Fruit fly (Drosophila melanogaster) whole organism, prepupa: ENCODE measurements around the gene GATAe.
A peak's percentile ranks its signal among the peaks of the same experiment; 100 is the strongest.

Experiments used
- Blimp-1 ChIP-seq: fragments of 200-800 bp; sonication (Bioruptor generic); optimal IDR thresholded peaks from 3 replicates; lab custom pipeline; 2017; ENCODE audit warnings: missing biosample characterization, missing genetic modification characterization, mild to moderate bottlenecking, moderate library complexity, missing genetic modification reagents
- CG10631 ChIP-seq: fragments of 200-800 bp; sonication (Bioruptor generic); optimal IDR thresholded peaks from 2 replicates; lab custom pipeline; 2016; ENCODE audit warnings: missing biosample characterization, missing genetic modification characterization
- CG10669 ChIP-seq: fragments of 200-800 bp; sonication (Bioruptor generic); optimal IDR thresholded peaks from 3 replicates; lab custom pipeline; 2018; ENCODE audit warnings: missing biosample characterization, mild to moderate bottlenecking, missing genetic modification characterization, moderate library complexity
- CG11294 ChIP-seq: fragments of 200-800 bp; sonication (Bioruptor generic); IDR thresholded peaks from 2 replicates; pipeline ENCODE4 v1.3.6; 2022; ENCODE audit warnings: missing biosample characterization, missing genetic modification characterization
- CG11762 ChIP-seq: fragments of 200-800 bp; sonication (Bioruptor generic); optimal IDR thresholded peaks from 3 replicates; lab custom pipeline; 2016; ENCODE audit warnings: missing biosample characterization, missing genetic modification characterization; ENCODE audit not compliant: insufficient read depth
- CG11902 ChIP-seq: fragments of 200-800 bp; sonication (Bioruptor generic); optimal IDR thresholded peaks from 3 replicates; lab custom pipeline; 2016; ENCODE audit warnings: missing biosample characterization, missing genetic modification characterization
- CG1621 ChIP-seq: fragments of 200-800 bp; sonication (Bioruptor generic); optimal IDR thresholded peaks from 3 replicates; lab custom pipeline; 2018; ENCODE audit warnings: missing biosample characterization, mild to moderate bottlenecking, missing genetic modification characterization
- CG31627 ChIP-seq: fragments of 200-800 bp; sonication (Bioruptor generic); optimal IDR thresholded peaks from 3 replicates; lab custom pipeline; 2016; ENCODE audit warnings: missing biosample characterization, missing genetic modification characterization
- CG32006 ChIP-seq: fragments of 200-800 bp; sonication (Bioruptor generic); optimal IDR thresholded peaks from 3 replicates; lab custom pipeline; 2017; ENCODE audit warnings: missing biosample characterization, mild to moderate bottlenecking, missing genetic modification characterization
- CG3919 ChIP-seq: fragments of 200-800 bp; sonication (Bioruptor generic); optimal IDR thresholded peaks from 3 replicates; lab custom pipeline; 2016; ENCODE audit warnings: missing biosample characterization, missing genetic modification characterization
- CG4318 ChIP-seq: fragments of 200-800 bp; sonication (Bioruptor generic); optimal IDR thresholded peaks from 3 replicates; lab custom pipeline; 2017; ENCODE audit warnings: missing biosample characterization, mild to moderate bottlenecking, missing genetic modification characterization
- CG6276 ChIP-seq: fragments of 200-800 bp; sonication (Bioruptor generic); optimal IDR thresholded peaks from 2 replicates; lab custom pipeline; 2017; ENCODE audit warnings: missing biosample characterization, mild to moderate bottlenecking, missing genetic modification characterization
- CG6792 ChIP-seq: fragments of 200-800 bp; sonication (Bioruptor generic); optimal IDR thresholded peaks from 3 replicates; lab custom pipeline; 2016; ENCODE audit warnings: missing biosample characterization, missing genetic modification characterization
- CG6808 ChIP-seq: fragments of 200-800 bp; sonication (Bioruptor generic); optimal IDR thresholded peaks from 3 replicates; lab custom pipeline; 2017; ENCODE audit warnings: missing biosample characterization, missing genetic modification characterization, mild to moderate bottlenecking, moderate library complexity, missing genetic modification reagents
- CG6854 ChIP-seq: fragments of 200-800 bp; sonication (Bioruptor generic); optimal IDR thresholded peaks from 2 replicates; lab custom pipeline; 2017; ENCODE audit warnings: missing biosample characterization, mild to moderate bottlenecking, missing genetic modification characterization
- CG7368 ChIP-seq: fragments of 200-800 bp; sonication (Bioruptor generic); optimal IDR thresholded peaks from 3 replicates; lab custom pipeline; 2016; ENCODE audit warnings: missing biosample characterization, missing genetic modification characterization
- CG8119 ChIP-seq: fragments of 200-800 bp; sonication (Bioruptor generic); IDR thresholded peaks from 3 replicates; pipeline ENCODE4 v1.3.6; 2022; ENCODE audit warnings: missing biosample characterization, missing genetic modification characterization
- CG8319 ChIP-seq: fragments of 200-800 bp; sonication (Bioruptor generic); optimal IDR thresholded peaks from 3 replicates; lab custom pipeline; 2016; ENCODE audit warnings: missing biosample characterization, missing genetic modification characterization
- CG9139 ChIP-seq: fragments of 200-800 bp; sonication (Bioruptor generic); optimal IDR thresholded peaks from 3 replicates; lab custom pipeline; 2017; ENCODE audit warnings: missing biosample characterization, mild to moderate bottlenecking, missing genetic modification characterization
- Eip75B ChIP-seq: fragments of 200-800 bp; sonication (Bioruptor generic); optimal IDR thresholded peaks from 3 replicates; lab custom pipeline; 2016; ENCODE audit warnings: missing biosample characterization, missing genetic modification characterization
- Eip78C ChIP-seq: fragments of 200-800 bp; sonication (Bioruptor generic); peaks from one replicate; lab custom pipeline; 2016; ENCODE audit warnings: missing biosample characterization, missing genetic modification characterization
- Eip93F ChIP-seq: fragments of 200-800 bp; sonication (Bioruptor generic); optimal IDR thresholded peaks from 2 replicates; lab custom pipeline; 2016; ENCODE audit warnings: missing biosample characterization, mild to moderate bottlenecking, missing genetic modification characterization
- Ets21C ChIP-seq: fragments of 200-800 bp; sonication (Bioruptor generic); optimal IDR thresholded peaks from 3 replicates; lab custom pipeline; 2016; ENCODE audit warnings: missing biosample characterization, missing genetic modification characterization
- Gug ChIP-seq: fragments of 200-800 bp; sonication (Bioruptor generic); IDR thresholded peaks from 2 replicates; pipeline ENCODE4 v1.3.6; 2022; ENCODE audit warnings: missing biosample characterization, missing genetic modification characterization
- Hr39 ChIP-seq: fragments of 200-800 bp; sonication (Bioruptor generic); optimal IDR thresholded peaks from 2 replicates; lab custom pipeline; 2016; ENCODE audit warnings: missing biosample characterization, missing genetic modification characterization
- Hr4 ChIP-seq: fragments of 200-800 bp; sonication (Bioruptor generic); optimal IDR thresholded peaks from 3 replicates; lab custom pipeline; 2016; ENCODE audit warnings: missing biosample characterization, missing genetic modification characterization
- Lpt ChIP-seq: fragments of 200-800 bp; sonication (Bioruptor generic); optimal IDR thresholded peaks from 3 replicates; lab custom pipeline; 2016; ENCODE audit warnings: missing biosample characterization, missing genetic modification characterization
- Met ChIP-seq: fragments of 200-800 bp; sonication (Bioruptor generic); optimal IDR thresholded peaks from 3 replicates; lab custom pipeline; 2016; ENCODE audit warnings: missing biosample characterization, missing genetic modification characterization
- OdsH ChIP-seq: fragments of 200-800 bp; sonication (Bioruptor generic); optimal IDR thresholded peaks from 3 replicates; lab custom pipeline; 2016; ENCODE audit warnings: missing biosample characterization, missing genetic modification characterization
- Sox102F ChIP-seq: fragments of 200-800 bp; sonication (Bioruptor generic); optimal IDR thresholded peaks from 2 replicates; lab custom pipeline; 2016; ENCODE audit warnings: missing biosample characterization, mild to moderate bottlenecking, missing genetic modification characterization
- Sox15 ChIP-seq: fragments of 200-800 bp; sonication (Bioruptor generic); optimal IDR thresholded peaks from 3 replicates; lab custom pipeline; 2016; ENCODE audit warnings: missing biosample characterization, missing genetic modification characterization
- achi ChIP-seq: fragments of 200-800 bp; sonication (Bioruptor generic); optimal IDR thresholded peaks from 3 replicates; lab custom pipeline; 2016; ENCODE audit warnings: missing biosample characterization, missing genetic modification characterization
- cyc ChIP-seq: fragments of 200-800 bp; sonication (Bioruptor generic); optimal IDR thresholded peaks from 3 replicates; lab custom pipeline; 2016; ENCODE audit warnings: missing biosample characterization, missing genetic modification characterization
- esn ChIP-seq: fragments of 200-800 bp; sonication (Bioruptor generic); optimal IDR thresholded peaks from 2 replicates; lab custom pipeline; 2016; ENCODE audit warnings: missing biosample characterization, mild to moderate bottlenecking, missing genetic modification characterization, moderate library complexity
- fkh ChIP-seq: fragments of 200-800 bp; sonication (Bioruptor generic); optimal IDR thresholded peaks from 3 replicates; lab custom pipeline; 2017; ENCODE audit warnings: missing biosample characterization, mild to moderate bottlenecking, missing genetic modification characterization, moderate library complexity
- lz ChIP-seq: fragments of 200-800 bp; sonication (Bioruptor generic); optimal IDR thresholded peaks from 3 replicates; lab custom pipeline; 2016; ENCODE audit warnings: missing biosample characterization, missing genetic modification characterization
- net ChIP-seq: fragments of 200-800 bp; sonication (Bioruptor generic); optimal IDR thresholded peaks from 3 replicates; lab custom pipeline; 2016; ENCODE audit warnings: missing biosample characterization, missing genetic modification characterization
- pdm3 ChIP-seq: fragments of 200-800 bp; sonication (Bioruptor generic); optimal IDR thresholded peaks from 3 replicates; lab custom pipeline; 2016; ENCODE audit warnings: missing biosample characterization, missing genetic modification characterization
- salr ChIP-seq, 2 experiments: fragments of 200-800 bp; sonication (Bioruptor generic); optimal IDR thresholded peaks; 3 replicates each; lab custom pipeline; 2016 to 2018; ENCODE audit warnings: missing biosample characterization in 2 of 2, missing genetic modification characterization in 2 of 2, mild to moderate bottlenecking in 1 of 2
- spab ChIP-seq: fragments of 200-800 bp; sonication (Bioruptor generic); optimal IDR thresholded peaks from 2 replicates; lab custom pipeline; 2017; ENCODE audit warnings: missing biosample characterization, mild to moderate bottlenecking, missing genetic modification characterization, missing genetic modification reagents
- svp ChIP-seq: fragments of 200-800 bp; sonication (Bioruptor generic); peaks from one replicate; lab custom pipeline; 2016; ENCODE audit warnings: missing biosample characterization, missing genetic modification characterization
- topi ChIP-seq: fragments of 200-800 bp; sonication (Bioruptor generic); optimal IDR thresholded peaks from 3 replicates; lab custom pipeline; 2016; ENCODE audit warnings: missing biosample characterization, missing genetic modification characterization
- vri ChIP-seq: fragments of 200-800 bp; sonication (Bioruptor generic); optimal IDR thresholded peaks from 3 replicates; lab custom pipeline; 2016; ENCODE audit warnings: missing biosample characterization, mild to moderate bottlenecking, missing genetic modification characterization

GATAe gene

dm6 chr3R:15984483-15985118 lies 24.3 kb upstream of the GATAe start (continued):
- TF ChIP-seq CG11294 (GFP tag; lab: Robert Waterston, UW) (peak; percentile 42; the same call in 1 of the 2 replicates), CG32006 (GFP tag; lab: Kevin White, UChicago) (peak; percentile 81), CG10669 (GFP tag; lab: Kevin White, UChicago) (peak; percentile 74), Sox102F (peak; percentile 67), CG6854 (GFP tag; lab: Kevin White, UChicago) (peak; percentile 26), spab (GFP tag; lab: Kevin White, UChicago) (peak; percentile 80), Eip78C (GFP tag; lab: Kevin White, UChicago) (peak; percentile 95), OdsH (GFP tag; lab: Kevin White, UChicago) (peak; percentile 78), CG10631 (GFP tag; lab: Kevin White, UChicago) (peak; percentile 73), pdm3 (GFP tag; lab: Kevin White, UChicago) (peak; percentile 78), CG6808 (GFP tag; lab: Kevin White, UChicago) (peak; percentile 81), Sox15 (GFP tag; lab: Kevin White, UChicago) (peak; percentile 58), CG6792 (GFP tag; lab: Kevin White, UChicago) (peak; percentile 79), CG11762 (GFP tag; lab: Kevin White, UChicago) (peak; percentile 77), Lpt (GFP tag; lab: Kevin White, UChicago) (peak; percentile 70), Hr39 (GFP tag; lab: Kevin White, UChicago) (peak; percentile 67), achi (GFP tag; lab: Kevin White, UChicago) (peak; percentile 74), CG8119 (GFP tag; lab: Robert Waterston, UW) (peak; percentile 86), salr (GFP tag; optimal IDR thresholded peaks at IDR 0.05; lab: Kevin White, UChicago) (peak; percentile 51 to 84), CG8319 (GFP tag; lab: Kevin White, UChicago) (peak; percentile 58), Blimp-1 (peak; percentile 32), svp (GFP tag; lab: Kevin White, UChicago) (peak; percentile 98), Eip93F (GFP tag; lab: Kevin White, UChicago) (no peak), CG1621 (tag; lab: Kevin White, UChicago) (peak; percentile 64), fkh (GFP tag; lab: Kevin White, UChicago) (peak; percentile 66), Hr4 (peak; percentile 77), Met (GFP tag; lab: Kevin White, UChicago) (peak; percentile 84), CG4318 (peak; percentile 54), CG7368 (peak; percentile 58), cyc (GFP tag; lab: Kevin White, UChicago) (peak; percentile 54), esn (GFP tag; lab: Kevin White, UChicago) (peak; percentile 87), net (GFP tag; lab: Kevin White, UChicago) (peak; percentile 70)
- TF ChIP-seq, all 60 proteins: peak for 58

dm6 chr3R:15985762-15986214 lies 23.1 kb upstream of the GATAe start, which contains the start of gene srp:
srp (plus strand) TSS chr3R:15986152.
- TF ChIP-seq vri (GFP tag; lab: Kevin White, UChicago) (peak; percentile 76), CG6792 (GFP tag; lab: Kevin White, UChicago) (no peak), svp (GFP tag; lab: Kevin White, UChicago) (peak; percentile 83)

dm6 chr3R:15987064-15987649 lies 21.7 kb upstream of the GATAe start:
- TF ChIP-seq Gug = no peak
- no peak for TF ChIP-seq CG6854 (GFP tag; lab: Kevin White, UChicago)
- TF ChIP-seq Eip93F (GFP tag; lab: Kevin White, UChicago) = no peak
- TF ChIP-seq CG11902 (GFP tag; lab: Kevin White, UChicago) = no peak
- TF ChIP-seq CG32006 (GFP tag; lab: Kevin White, UChicago) = peak; percentile 13
- TF ChIP-seq Sox102F = no peak
- TF ChIP-seq CG31627 (GFP tag; lab: Kevin White, UChicago) = no peak
- TF ChIP-seq CG11762 (GFP tag; lab: Kevin White, UChicago) = no peak
- TF ChIP-seq Blimp-1 = no peak
- TF ChIP-seq Hr4 = no peak
- peak; percentile 31 for TF ChIP-seq CG9139 (GFP tag; lab: Kevin White, UChicago)
- TF ChIP-seq Ets21C (GFP tag; lab: Kevin White, UChicago) = no peak
- no peak for TF ChIP-seq cyc (GFP tag; lab: Kevin White, UChicago)
- no peak for TF ChIP-seq lz
- TF ChIP-seq achi (GFP tag; lab: Kevin White, UChicago) = no peak
- TF ChIP-seq CG6276 (GFP tag; lab: Kevin White, UChicago) = peak; percentile 59
- no peak for TF ChIP-seq CG10669 (GFP tag; lab: Kevin White, UChicago)
- 0 out of 3 replicates have a peak, but pooled peaks have one; percentile 22 for TF ChIP-seq CG8119 (GFP tag; lab: Robert Waterston, UW)
- TF ChIP-seq Eip75B (GFP tag; lab: Kevin White, UChicago) = no peak
- TF ChIP-seq spab (GFP tag; lab: Kevin White, UChicago) = no peak
- TF ChIP-seq CG4318 = no peak
- TF ChIP-seq esn (GFP tag; lab: Kevin White, UChicago) = no peak
- TF ChIP-seq net (GFP tag; lab: Kevin White, UChicago) = no peak
- TF ChIP-seq CG3919 = no peak
- no peak for TF ChIP-seq vri (GFP tag; lab: Kevin White, UChicago)
- TF ChIP-seq topi (GFP tag; lab: Kevin White, UChicago) = no peak
